Fruit fly (Drosophila melanogaster) whole organism, embryonic: ENCODE measurements around the gene mRpL10.

Source experiments
- Atf-2 ChIP-seq: fragments of 200-800 bp; sonication (Bioruptor generic); optimal IDR thresholded peaks from 2 replicates; lab custom pipeline; 2016; ENCODE audit warnings: missing biosample characterization, missing genetic modification characterization
- Blimp-1 ChIP-seq: fragments of 200-800 bp; sonication (Bioruptor generic); optimal IDR thresholded peaks from 3 replicates; lab custom pipeline; 2018; ENCODE audit warnings: missing biosample characterization, missing genetic modification characterization, mild to moderate bottlenecking, moderate library complexity, missing genetic modification reagents
- C15 ChIP-seq: fragments of 200-800 bp; sonication (Bioruptor generic); IDR thresholded peaks from 3 replicates; pipeline ENCODE4 v1.3.6; 2022; ENCODE audit warnings: missing biosample characterization, missing genetic modification characterization
- CG10209 ChIP-seq: fragments of 200-800 bp; sonication (Bioruptor generic); optimal IDR thresholded peaks from 3 replicates; lab custom pipeline; 2017; ENCODE audit warnings: missing biosample characterization, mild to moderate bottlenecking, missing genetic modification characterization, missing genetic modification reagents
- CG11456 ChIP-seq: fragments of 200-800 bp; sonication (Bioruptor generic); IDR thresholded peaks from 3 replicates; pipeline ENCODE4 v1.3.6; 2022; ENCODE audit warnings: missing biosample characterization, missing genetic modification characterization
- CG11696 ChIP-seq: fragments of 200-800 bp; sonication (Bioruptor generic); IDR thresholded peaks from 2 replicates; pipeline ENCODE4 v1.3.6; 2022; ENCODE audit warnings: missing biosample characterization, missing genetic modification characterization
- CG12391 ChIP-seq: fragments of 200-800 bp; sonication (Bioruptor generic); optimal IDR thresholded peaks from 3 replicates; lab custom pipeline; 2018; ENCODE audit warnings: missing biosample characterization, mild to moderate bottlenecking, missing genetic modification characterization, moderate library complexity
- CG14014 ChIP-seq: fragments of 200-800 bp; sonication (Bioruptor generic); IDR thresholded peaks from 2 replicates; pipeline ENCODE4 v1.3.6; 2022; ENCODE audit warnings: missing biosample characterization, missing genetic modification characterization
- CG32532 ChIP-seq: fragments of 200-800 bp; sonication (Bioruptor generic); IDR thresholded peaks from 2 replicates; pipeline ENCODE4 v1.3.6; 2022; ENCODE audit warnings: missing biosample characterization, missing genetic modification characterization
- CG32767 ChIP-seq: fragments of 200-800 bp; sonication (Bioruptor generic); IDR thresholded peaks from 2 replicates; pipeline ENCODE4 v1.3.6; 2022; ENCODE audit warnings: missing biosample characterization, missing genetic modification characterization
- CG6175 ChIP-seq: fragments of 200-800 bp; sonication (Bioruptor generic); IDR thresholded peaks from 3 replicates; pipeline ENCODE4 v1.3.6; 2022; ENCODE audit warnings: missing biosample characterization, missing genetic modification characterization
- CG6272 ChIP-seq: fragments of 200-800 bp; sonication (Bioruptor generic); IDR thresholded peaks from 2 replicates; pipeline ENCODE4 v1.3.6; 2022; ENCODE audit warnings: missing biosample characterization, missing genetic modification characterization
- CG6683 ChIP-seq: fragments of 200-800 bp; sonication (Bioruptor generic); optimal IDR thresholded peaks from 2 replicates; lab custom pipeline; 2017; ENCODE audit warnings: missing biosample characterization, mild to moderate bottlenecking, missing genetic modification characterization, missing genetic modification reagents
- CG7987 ChIP-seq: fragments of 200-800 bp; sonication (Bioruptor generic); optimal IDR thresholded peaks from 2 replicates; lab custom pipeline; 2018; ENCODE audit warnings: missing biosample characterization, mild to moderate bottlenecking, missing genetic modification characterization, moderate library complexity
- CG9215 ChIP-seq: fragments of 200-800 bp; sonication (Bioruptor generic); IDR thresholded peaks from 2 replicates; pipeline ENCODE4 v1.3.6; 2022; ENCODE audit warnings: missing biosample characterization, missing genetic modification characterization
- D ChIP-seq, 2 experiments: fragments of 200-800 bp in 1 of 2; fragments of >200 bp in 1 of 2; sonication (Bioruptor generic) in 1 of 2; optimal IDR thresholded peaks; 2 replicates in 1 of 2; 3 replicates in 1 of 2; lab custom pipeline; 2017; ENCODE audit warnings: mild to moderate bottlenecking in 1 of 2, missing biosample characterization in 1 of 2, missing genetic modification characterization in 1 of 2, missing genetic modification reagents in 1 of 2
- Deaf1 ChIP-seq: fragments of 200-800 bp; optimal IDR thresholded peaks from 3 replicates; lab custom pipeline; 2019; ENCODE audit warnings: missing biosample characterization, mild to moderate bottlenecking, missing genetic modification characterization, moderate library complexity
- Ets65A ChIP-seq: fragments of 200-800 bp; sonication (Bioruptor generic); peaks from one replicate; lab custom pipeline; 2016; ENCODE audit warnings: missing biosample characterization, missing genetic modification characterization
- H2.0 ChIP-seq: fragments of 200-800 bp; sonication (Bioruptor generic); IDR thresholded peaks from 2 replicates; pipeline ENCODE4 v1.3.6; 2022; ENCODE audit warnings: missing biosample characterization, missing genetic modification characterization
- HHEX ChIP-seq: fragments of 200-800 bp; sonication (Bioruptor generic); optimal IDR thresholded peaks from 3 replicates; lab custom pipeline; 2017; ENCODE audit warnings: missing biosample characterization, mild to moderate bottlenecking, missing genetic modification characterization, missing genetic modification reagents
- Lpt ChIP-seq: fragments of >200 bp; optimal IDR thresholded peaks from 2 replicates; lab custom pipeline; 2018; ENCODE audit warnings: missing biosample characterization, missing genetic modification characterization
- MBD-R2 ChIP-seq: fragments of 200-800 bp; sonication (Bioruptor generic); IDR thresholded peaks from 2 replicates; pipeline ENCODE4 v1.3.6; 2022; ENCODE audit warnings: missing biosample characterization, missing genetic modification characterization
- Meics ChIP-seq: fragments of 200-800 bp; sonication (Bioruptor generic); optimal IDR thresholded peaks from 2 replicates; lab custom pipeline; 2017; ENCODE audit warnings: missing biosample characterization, mild to moderate bottlenecking, missing genetic modification characterization
- Mes4 ChIP-seq: fragments of 200-800 bp; sonication (Bioruptor generic); optimal IDR thresholded peaks from 2 replicates; lab custom pipeline; 2016; ENCODE audit warnings: missing biosample characterization, missing genetic modification characterization
- Mrtf ChIP-seq: fragments of 200-800 bp; sonication (Bioruptor generic); IDR thresholded peaks from 3 replicates; pipeline ENCODE4 v1.3.6; 2022; ENCODE audit warnings: missing biosample characterization, missing genetic modification characterization
- Rfx ChIP-seq: fragments of 200-800 bp; sonication (Bioruptor generic); IDR thresholded peaks from 2 replicates; pipeline ENCODE4 v1.3.6; 2022; ENCODE audit warnings: missing biosample characterization, missing genetic modification characterization
- bab2 ChIP-seq: fragments of 200-800 bp; sonication (Bioruptor generic); optimal IDR thresholded peaks from 2 replicates; lab custom pipeline; 2016; ENCODE audit warnings: missing biosample characterization, missing genetic modification characterization
- chinmo ChIP-seq: fragments of 200-800 bp; sonication (Bioruptor generic); IDR thresholded peaks from 4 replicates; pipeline ENCODE4 v1.3.6; 2022; ENCODE audit warnings: missing biosample characterization, missing genetic modification characterization; ENCODE audit not compliant: partially characterized antibody
- chm ChIP-seq: fragments of 200-800 bp; sonication (Bioruptor generic); IDR thresholded peaks from 2 replicates; pipeline ENCODE4 v1.3.6; 2022; ENCODE audit warnings: missing biosample characterization, missing genetic modification characterization
- fd96Cb ChIP-seq: fragments of 200-800 bp; sonication (Bioruptor generic); optimal IDR thresholded peaks from 2 replicates; lab custom pipeline; 2018; ENCODE audit warnings: missing biosample characterization, mild to moderate bottlenecking, missing genetic modification characterization, moderate library complexity
- hbn ChIP-seq: fragments of 200-800 bp; sonication (Bioruptor generic); IDR thresholded peaks from 2 replicates; pipeline ENCODE4 v1.3.6; 2022; ENCODE audit warnings: missing biosample characterization, missing genetic modification characterization; ENCODE audit not compliant: partially characterized antibody
- jigr1 ChIP-seq: fragments of 200-800 bp; sonication (Bioruptor generic); IDR thresholded peaks from 3 replicates; pipeline ENCODE4 v1.3.6; 2022; ENCODE audit warnings: missing biosample characterization, missing genetic modification characterization
- ken ChIP-seq: fragments of 200-800 bp; sonication (Bioruptor generic); IDR thresholded peaks from 3 replicates; pipeline ENCODE4 v1.3.6; 2022; ENCODE audit warnings: missing biosample characterization, missing genetic modification characterization
- nau ChIP-seq: fragments of 200-800 bp; sonication (Bioruptor generic); optimal IDR thresholded peaks from 3 replicates; lab custom pipeline; 2017; ENCODE audit warnings: missing biosample characterization, mild to moderate bottlenecking, missing genetic modification characterization, missing genetic modification reagents
- nerfin-1 ChIP-seq: fragments of 200-800 bp; sonication (Bioruptor generic); optimal IDR thresholded peaks from 3 replicates; lab custom pipeline; 2019; ENCODE audit warnings: missing biosample characterization, mild to moderate bottlenecking, missing genetic modification characterization, moderate library complexity
- onecut ChIP-seq: fragments of 200-800 bp; sonication (Bioruptor generic); IDR thresholded peaks from 2 replicates; pipeline ENCODE4 v1.3.6; 2022; ENCODE audit warnings: missing biosample characterization, missing genetic modification characterization
- pan ChIP-seq, 4 experiments: fragments of >200 bp in 3 of 4; fragments of 200-800 bp in 1 of 4; sonication (Bioruptor generic) in 1 of 4; optimal IDR thresholded peaks in 3 of 4; IDR thresholded peaks in 1 of 4; 2 replicates each; pipeline versions ENCODE4 v1.3.6 to Lab custom; 2017 to 2022; ENCODE audit warnings: missing biosample characterization in 2 of 4, missing genetic modification characterization in 2 of 4, mixed read lengths in 1 of 4
- phol ChIP-seq: fragments of 200-800 bp; sonication (Bioruptor generic); optimal IDR thresholded peaks from 3 replicates; lab custom pipeline; 2018; ENCODE audit warnings: missing biosample characterization, mild to moderate bottlenecking, missing genetic modification characterization, moderate library complexity
- prd ChIP-seq, 3 experiments: fragments of >200 bp in 2 of 3; fragments of 200-800 bp in 1 of 3; sonication (Bioruptor generic) in 1 of 3; optimal IDR thresholded peaks in 2 of 3; IDR thresholded peaks in 1 of 3; 2 replicates in 2 of 3; 3 replicates in 1 of 3; pipeline versions ENCODE4 v1.3.6 to Lab custom; 2017 to 2022; ENCODE audit warnings: missing biosample characterization in 1 of 3, missing genetic modification characterization in 1 of 3
- pros ChIP-seq: fragments of 200-800 bp; sonication (Bioruptor generic); optimal IDR thresholded peaks from 3 replicates; lab custom pipeline; 2019; ENCODE audit warnings: missing biosample characterization, mild to moderate bottlenecking, missing genetic modification characterization, moderate library complexity
- schlank ChIP-seq: fragments of 200-800 bp; sonication (Bioruptor generic); optimal IDR thresholded peaks from 2 replicates; lab custom pipeline; 2018; ENCODE audit warnings: missing biosample characterization, mild to moderate bottlenecking, missing genetic modification characterization
- scrt ChIP-seq: fragments of 200-800 bp; sonication (Bioruptor generic); optimal IDR thresholded peaks from 2 replicates; lab custom pipeline; 2018; ENCODE audit warnings: missing biosample characterization, mild to moderate bottlenecking, missing genetic modification characterization, moderate library complexity
- seq ChIP-seq: fragments of 200-800 bp; sonication (Bioruptor generic); IDR thresholded peaks from 2 replicates; pipeline ENCODE4 v1.3.6; 2022; ENCODE audit warnings: missing biosample characterization, missing genetic modification characterization
- sna ChIP-seq: fragments of 200-800 bp; sonication (Bioruptor generic); IDR thresholded peaks from 2 replicates; pipeline ENCODE4 v1.3.6; 2022; ENCODE audit warnings: missing biosample characterization, missing genetic modification characterization; ENCODE audit not compliant: partially characterized antibody

The mRpL10 gene

DNA sequence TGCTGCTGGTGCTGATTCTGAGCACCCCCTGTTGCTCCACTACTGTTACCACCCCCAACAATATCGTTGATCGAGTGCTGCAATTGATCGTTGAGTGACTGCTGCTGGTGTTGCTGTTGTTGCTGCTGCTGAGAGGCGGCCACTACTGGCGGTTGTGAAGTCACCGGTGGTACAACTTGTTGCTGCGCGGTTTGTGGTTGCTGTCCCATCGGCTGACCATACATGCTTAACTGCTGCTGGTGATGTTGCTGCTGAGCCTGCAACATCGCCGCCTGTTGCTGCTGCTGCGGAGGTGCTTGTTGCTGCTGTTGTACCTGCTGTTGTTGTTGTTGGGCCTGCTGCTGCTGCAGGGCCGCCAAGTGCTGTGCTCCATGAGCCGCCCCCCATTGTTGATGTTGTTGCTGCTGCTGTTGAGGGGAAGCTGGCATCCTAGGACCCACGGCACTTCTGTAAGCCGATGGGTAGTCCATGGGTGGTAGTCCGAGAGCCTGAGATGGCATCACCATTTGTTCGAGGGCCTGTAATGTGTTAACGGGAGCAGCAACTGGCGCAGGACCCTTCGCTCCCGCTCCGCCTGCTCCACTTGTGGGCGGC lies 36.7 kb downstream of the mRpL10 start:
- peak; percentile 87 for TF ChIP-seq Ets65A
- TF ChIP-seq ken (GFP tag; lab: Robert Waterston, UW) = no peak
- TF ChIP-seq Mrtf (GFP tag; lab: Robert Waterston, UW) = no peak
- TF ChIP-seq seq = no peak

DNA sequence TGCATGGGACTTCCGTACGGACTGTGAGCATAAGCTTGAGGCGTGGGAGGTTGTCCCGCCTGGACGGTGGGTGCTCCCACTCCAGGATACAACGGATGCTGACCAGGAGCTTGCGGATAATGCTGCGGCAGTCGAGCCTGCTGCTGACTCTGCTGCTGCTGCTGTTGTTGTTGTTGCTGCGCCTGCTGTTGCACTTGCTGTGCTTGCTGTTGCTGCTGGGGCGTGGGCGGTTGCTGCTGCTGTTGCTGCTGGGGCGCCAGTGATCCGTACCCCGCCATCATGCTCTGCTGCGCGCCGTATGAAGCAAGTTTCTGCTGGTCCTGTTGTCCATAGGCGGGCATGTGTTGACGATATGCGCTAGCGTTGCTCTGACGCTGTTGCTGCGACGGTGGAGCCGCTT lies 37.8 kb downstream of the mRpL10 start:
- TF ChIP-seq CG6175 (no peak), CG9215 (no peak), Lpt (GFP tag; lab: Kevin White, UChicago) (no peak), CG11696 (no peak), Mes4 (GFP tag; lab: Kevin White, UChicago) (no peak), CG32767 (GFP tag; lab: Robert Waterston, UW) (no peak), Blimp-1 (GFP tag; lab: Kevin White, UChicago) (no peak), CG10209 (GFP tag; lab: Kevin White, UChicago) (no peak), D (optimal IDR thresholded peaks at IDR 0.05; lab: Kevin White, UChicago) (no peak), D (GFP tag; optimal IDR thresholded peaks at IDR 0.05; lab: Kevin White, UChicago) (no peak)

DNA sequence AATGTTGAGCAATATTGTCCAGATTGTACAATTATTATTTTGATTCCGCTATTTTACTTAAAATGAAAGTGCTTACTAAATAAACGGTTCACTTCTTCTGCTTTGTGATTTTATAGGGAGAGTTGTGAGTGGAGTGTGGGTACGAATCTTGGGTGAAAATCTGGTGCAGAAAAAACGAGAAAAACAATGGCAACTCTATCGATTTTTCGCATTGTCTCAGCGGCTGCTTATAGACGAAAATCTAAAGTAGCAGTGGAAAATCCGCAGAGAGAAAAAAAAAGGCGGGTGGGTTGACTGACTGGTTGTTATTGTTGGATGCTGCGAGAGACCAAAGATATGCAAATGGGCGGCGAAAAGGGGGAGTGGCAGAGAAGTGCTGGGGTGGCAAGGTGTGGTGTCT lies 39.5 kb downstream of the mRpL10 start:
- peak; percentile 11 for TF ChIP-seq nerfin-1 (tag; lab: Kevin White, UChicago)
- 0 out of 4 replicates have a peak, but pooled peaks have one; percentile 52 for TF ChIP-seq chinmo (GFP tag; lab: Robert Waterston, UW)
- no peak for TF ChIP-seq hbn (GFP tag; lab: Robert Waterston, UW)
- peak; percentile 33; the same call in 1 of the 2 replicates for TF ChIP-seq chm
- no peak for TF ChIP-seq schlank (tag; lab: Kevin White, UChicago)
- 0 out of 2 replicates have a peak, but pooled peaks have one; percentile 36 for TF ChIP-seq MBD-R2
- peak; percentile 91 for TF ChIP-seq onecut (GFP tag; lab: Robert Waterston, UW)
- no peak for TF ChIP-seq phol (tag; lab: Kevin White, UChicago)
- peak; percentile 22 for TF ChIP-seq pros
- TF ChIP-seq, all 482 proteins: peak for 6

dm6 chr2L:243819-244218 lies 40.2 kb downstream of the mRpL10 start:
- TF ChIP-seq HHEX (peak; percentile 6), bab2 (GFP tag; lab: Kevin White, UChicago) (no peak), Meics (GFP tag; lab: Kevin White, UChicago) (peak; percentile 30), CG14014 (GFP tag; lab: Robert Waterston, UW) (0 out of 2 replicates have a peak, but pooled peaks have one; percentile 33), H2.0 (GFP tag; lab: Robert Waterston, UW) (no peak), jigr1 (GFP tag; lab: Robert Waterston, UW) (no peak), CG32532 (GFP tag; lab: Robert Waterston, UW) (peak; percentile 65), C15 (GFP tag; lab: Robert Waterston, UW) (no peak), CG6272 (GFP tag; lab: Robert Waterston, UW) (0 out of 2 replicates have a peak, but pooled peaks have one; percentile 21), prd (optimal IDR thresholded peaks at IDR 0.05; lab: Kevin White, UChicago) (no peak), prd (GFP tag; IDR thresholded peaks at IDR 0.05; lab: Robert Waterston, UW) (peak; percentile 59; the same call in 2 of the 3 replicates), scrt (GFP tag; lab: Kevin White, UChicago) (peak; percentile 34), Atf-2 (GFP tag; lab: Kevin White, UChicago) (no peak), Rfx (GFP tag; lab: Robert Waterston, UW) (peak; percentile 41; the same call in 1 of the 2 replicates), nau (GFP tag; lab: Kevin White, UChicago) (no peak), sna (GFP tag; lab: Robert Waterston, UW) (no peak), CG12391 (tag; lab: Kevin White, UChicago) (peak; percentile 28), CG11456 (GFP tag; lab: Robert Waterston, UW) (0 out of 3 replicates have a peak, but pooled peaks have one; percentile 35), Deaf1 (tag; lab: Kevin White, UChicago) (no peak), CG6683 (GFP tag; lab: Kevin White, UChicago) (peak; percentile 24), fd96Cb (tag; lab: Kevin White, UChicago) (peak; percentile 11), pan (optimal IDR thresholded peaks at IDR 0.05; lab: Kevin White, UChicago) (no peak), pan (GFP tag; optimal IDR thresholded peaks at IDR 0.05 in 1 of 2, IDR thresholded peaks at IDR 0.05 in 1 of 2) (peak in 1 of 2 experiments; percentile 56), CG7987 (GFP tag; lab: Kevin White, UChicago) (no peak), MBD-R2 (peak; percentile 15; the same call in 1 of the 2 replicates)
